Worm (Caenorhabditis elegans) whole organism, young adult: ENCODE measurements around the gene cal-4.

Experiments
- unc-130 ChIP-seq: sonication (generic microtip); optimal IDR thresholded peaks from 2 replicates; lab custom pipeline; 2016; ENCODE audit warnings: missing genetic modification reagents, missing genetic modification characterization, missing compliant biosample characterization
- ztf-22 ChIP-seq: fragments of 200-800 bp; sonication (Bioruptor generic); optimal IDR thresholded peaks from 2 replicates; lab custom pipeline; 2018; ENCODE audit warnings: mild to moderate bottlenecking, missing genetic modification characterization, moderate library complexity, missing compliant biosample characterization

ce11 chrIV:10558415-10558814, 37.2 kb downstream of the cal-4 start, which contains the start of gene zim-3:
- TF ChIP-seq unc-130 = no peak
- TF ChIP-seq ztf-22 = no peak
